Fruit fly (Drosophila melanogaster) S2 (cell line): ENCODE data around the gene CG16758.

Source experiments
- CG8478 ChIP-seq: fragments of >200 bp; optimal IDR thresholded peaks from 2 replicates; lab custom pipeline; 2018
- CTCF ChIP-seq, 2 experiments: fragments of >200 bp; optimal IDR thresholded peaks; 2 replicates each; lab custom pipeline; 2018

dm6 chr3L:2490752-2491151, 12.7 kb downstream of the CG16758 start:
- TF ChIP-seq CG8478 (lab: Kevin White, UChicago) (peak; percentile 26), CTCF (optimal IDR thresholded peaks at IDR 0.05; lab: Kevin White, UChicago) (no peak)
